Worm (Caenorhabditis elegans) whole organism, L4/young adult: Measurements from ENCODE around the gene eif-2Bdelta.

Experiments
- W03F9.2 ChIP-seq: fragments of 150-350 bp; optimal IDR thresholded peaks from 2 replicates; lab custom pipeline; 2014; ENCODE audit warnings: missing biosample characterization, missing genetic modification characterization
- dao-5 ChIP-seq: sonication (generic microtip); optimal IDR thresholded peaks from 2 replicates; lab custom pipeline; 2016; ENCODE audit warnings: missing genotype, missing genetic modification characterization, moderate library complexity, missing compliant biosample characterization
- him-1 ChIP-seq: sonication (generic microtip); optimal IDR thresholded peaks from 2 replicates; lab custom pipeline; 2016; ENCODE audit warnings: missing genotype, missing genetic modification reagents, missing genetic modification characterization, missing compliant biosample characterization

eif-2Bdelta gene

ce11 chrV:9500826-9501451, 12.7 kb upstream of the eif-2Bdelta start, which contains the start of gene swt-5:
Gene swt-5, plus strand, starts transcription at chrV:9501401.
- TF ChIP-seq W03F9.2 (no peak), dao-5 (tag; lab: Kevin White, UChicago) (no peak), him-1 (tag; lab: Kevin White, UChicago) (no peak)

- TF ChIP-seq him-1 (tag; lab: Kevin White, UChicago): peak; percentile 47
- peak; percentile 55 for TF ChIP-seq dao-5 (tag; lab: Kevin White, UChicago)
- TF ChIP-seq W03F9.2: peak; percentile 14
Observed at ce11 chrV:9503152-9503817, 10.3 kb upstream of the eif-2Bdelta start.

- TF ChIP-seq dao-5 (tag; lab: Kevin White, UChicago) (no peak), W03F9.2 (no peak), him-1 (tag; lab: Kevin White, UChicago) (no peak)
Observed at ce11 chrV:9504474-9504960, 9.1 kb upstream of the eif-2Bdelta start, which contains the start of gene haao-1. Gene haao-1, plus strand, starts transcription at chrV:9504910.

- TF ChIP-seq him-1 (tag; lab: Kevin White, UChicago) (no peak), dao-5 (tag; lab: Kevin White, UChicago) (no peak), W03F9.2 (no peak)
Observed at ce11 chrV:9506931-9507330, 6.7 kb upstream of the eif-2Bdelta start.

ce11 chrV:9507742-9508141, 5.9 kb upstream of the eif-2Bdelta start, which contains the start of gene acs-14:
Gene acs-14, plus strand, starts transcription at chrV:9508132.
- TF ChIP-seq dao-5 (tag; lab: Kevin White, UChicago) (no peak), W03F9.2 (no peak), him-1 (tag; lab: Kevin White, UChicago) (no peak)

ce11 chrV:9509597-9509996, 4.0 kb upstream of the eif-2Bdelta start:
- TF ChIP-seq W03F9.2 (no peak), him-1 (tag; lab: Kevin White, UChicago) (no peak), dao-5 (tag; lab: Kevin White, UChicago) (no peak)

ce11 chrV:9516280-9516679, 2.7 kb downstream of the eif-2Bdelta start:
- no peak for TF ChIP-seq him-1 (tag; lab: Kevin White, UChicago)
- TF ChIP-seq W03F9.2: no peak
- no peak for TF ChIP-seq dao-5 (tag; lab: Kevin White, UChicago)

ce11 chrV:9518832-9519231, 5.2 kb downstream of the eif-2Bdelta start, which contains the start of gene C50F4.8:
Gene C50F4.8, minus strand, starts transcription at chrV:9518859.
- TF ChIP-seq him-1 (tag; lab: Kevin White, UChicago) (no peak), dao-5 (tag; lab: Kevin White, UChicago) (no peak), W03F9.2 (no peak)

- TF ChIP-seq him-1 (tag; lab: Kevin White, UChicago): no peak
- TF ChIP-seq W03F9.2: no peak
- TF ChIP-seq dao-5 (tag; lab: Kevin White, UChicago): no peak
Observed at ce11 chrV:9521697-9522096, 8.1 kb downstream of the eif-2Bdelta start.

ce11 chrV:9524099-9524498, 10.5 kb downstream of the eif-2Bdelta start, which contains the start of gene C50F4.9:
Gene C50F4.9, minus strand, starts transcription at chrV:9524199.
- TF ChIP-seq him-1 (tag; lab: Kevin White, UChicago) (no peak), dao-5 (tag; lab: Kevin White, UChicago) (no peak)

ce11 chrV:9526470-9526869, 12.8 kb downstream of the eif-2Bdelta start, which contains the start of gene C50F4.1:
Gene C50F4.1, plus strand, starts transcription at chrV:9526793.
- no peak for TF ChIP-seq W03F9.2
- no peak for TF ChIP-seq him-1 (tag; lab: Kevin White, UChicago)
- no peak for TF ChIP-seq dao-5 (tag; lab: Kevin White, UChicago)

- TF ChIP-seq W03F9.2 (no peak), dao-5 (tag; lab: Kevin White, UChicago) (no peak), him-1 (tag; lab: Kevin White, UChicago) (no peak)
Observed at ce11 chrV:9527337-9527736, 13.7 kb downstream of the eif-2Bdelta start.

- no peak for TF ChIP-seq him-1 (tag; lab: Kevin White, UChicago)
- TF ChIP-seq dao-5 (tag; lab: Kevin White, UChicago): no peak
- no peak for TF ChIP-seq W03F9.2
Observed at ce11 chrV:9527984-9528383, 14.4 kb downstream of the eif-2Bdelta start.

- TF ChIP-seq W03F9.2 (no peak), him-1 (tag; lab: Kevin White, UChicago) (no peak), dao-5 (tag; lab: Kevin White, UChicago) (no peak)
Observed at ce11 chrV:9531477-9531876, 17.9 kb downstream of the eif-2Bdelta start, which contains the start of the genes C50F4.10 and pfk-1.2. Gene C50F4.10, minus strand, starts transcription at chrV:9531577. Gene pfk-1.2, plus strand, starts transcription at chrV:9531801.
